Worm (Caenorhabditis elegans): ENCODE measurements around the gene irg-5.

- TF ChIP-seq mes-4 (tag; optimal IDR thresholded peaks at IDR 0.05), result no peak
- no peak for TF ChIP-seq attf-6 (GFP tag; IDR thresholded peaks at IDR 0.05)
- no peak for TF ChIP-seq Y56A3A.18 (GFP tag; IDR thresholded peaks at IDR 0.05)
- TF ChIP-seq nfya-1 (tag; optimal IDR thresholded peaks at IDR 0.05; ENCODE audit: borderline replicate concordance, insufficient read depth), result no peak
- no peak for TF ChIP-seq chd-7 (tag; optimal IDR thresholded peaks at IDR 0.05)
Measured at ce11 chrV:13725574-13725973, 12.7 kb downstream of the irg-5 start, which contains the start of gene fbxa-181.

Data from whole organism, young adult.